2 fruit fly cellular contexts compared by ENCODE assay signal in the genomic region with DNA sequence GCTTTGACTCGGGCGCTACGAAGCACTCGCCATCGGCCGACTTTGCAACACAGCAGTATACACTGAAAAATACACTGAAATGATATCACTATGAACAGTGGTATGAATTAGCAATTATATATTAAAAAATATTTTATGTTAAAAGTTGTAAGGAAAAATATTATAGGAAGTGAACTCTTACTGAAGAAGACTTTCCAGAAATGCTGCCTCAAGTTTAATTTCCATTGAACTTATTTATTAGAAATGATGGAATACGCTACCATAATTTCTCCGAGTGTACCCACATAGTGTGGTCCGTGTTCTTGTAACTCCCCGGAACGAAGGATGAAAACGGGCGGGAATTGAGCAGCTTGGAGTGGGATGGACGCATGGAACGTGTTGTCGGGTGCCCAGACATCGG.
TF ChIP-seq lines count a peak whose summit lies in the region.

No protein-coding gene starts in this region.

TF ChIP-seq in whole organism, embryonic, 481 proteins besides CTCF, POLR2A, EP300 and RAD21 (continued from another document):
- peak; percentile 8 for TF ChIP-seq CG4424 (GFP tag; optimal IDR thresholded peaks at IDR 0.05; lab: Kevin White, UChicago)
- peak; percentile 7 for TF ChIP-seq CG7839 (tag; optimal IDR thresholded peaks at IDR 0.05; lab: Kevin White, UChicago)
- peak; percentile 3 for TF ChIP-seq CG18262 (tag; optimal IDR thresholded peaks at IDR 0.05; lab: Kevin White, UChicago)
- TF ChIP-seq Max (GFP tag; optimal IDR thresholded peaks at IDR 0.05; lab: Kevin White, UChicago) = no peak
- TF ChIP-seq emc (GFP tag; optimal IDR thresholded peaks at IDR 0.05; lab: Kevin White, UChicago) = no peak
- peak; percentile 12 for TF ChIP-seq dmrt11E (tag; optimal IDR thresholded peaks at IDR 0.05; lab: Kevin White, UChicago)
- TF ChIP-seq CG13123 (GFP tag; optimal IDR thresholded peaks at IDR 0.05; lab: Kevin White, UChicago) = no peak
- peak; percentile 5 for TF ChIP-seq Asciz (GFP tag; optimal IDR thresholded peaks at IDR 0.05; lab: Kevin White, UChicago)
- peak; percentile 30; the same call in 1 of the 2 replicates for TF ChIP-seq Xrp1 (GFP tag; IDR thresholded peaks at IDR 0.05; lab: Robert Waterston, UW)

TF ChIP-seq in whole organism, prepupa, 60 proteins besides CTCF, POLR2A, EP300 and RAD21 (continued from another document):
- TF ChIP-seq Hr4 (GFP tag; optimal IDR thresholded peaks at IDR 0.05; lab: Kevin White, UChicago) (peak; percentile 66), Sox15 (GFP tag; optimal IDR thresholded peaks at IDR 0.05; lab: Kevin White, UChicago) (peak; percentile 73), Sox102F (GFP tag; optimal IDR thresholded peaks at IDR 0.05; lab: Kevin White, UChicago) (peak; percentile 55), esn (GFP tag; optimal IDR thresholded peaks at IDR 0.05; lab: Kevin White, UChicago) (peak; percentile 76), Hr38 (GFP tag; optimal IDR thresholded peaks at IDR 0.05; lab: Kevin White, UChicago) (no peak), fkh (GFP tag; optimal IDR thresholded peaks at IDR 0.05; lab: Kevin White, UChicago) (no peak), CG8632 (GFP tag; optimal IDR thresholded peaks at IDR 0.05; lab: Kevin White, UChicago) (peak; percentile 90), fd85E (GFP tag; optimal IDR thresholded peaks at IDR 0.05; lab: Kevin White, UChicago) (peak; percentile 58), CG7368 (GFP tag; optimal IDR thresholded peaks at IDR 0.05; lab: Kevin White, UChicago) (peak; percentile 78), pdm3 (GFP tag; optimal IDR thresholded peaks at IDR 0.05; lab: Kevin White, UChicago) (peak; percentile 76), Sox14 (GFP tag; optimal IDR thresholded peaks at IDR 0.05; lab: Kevin White, UChicago) (peak; percentile 75), CG10669 (GFP tag; optimal IDR thresholded peaks at IDR 0.05; lab: Kevin White, UChicago) (peak; percentile 94), Smox (GFP tag; optimal IDR thresholded peaks at IDR 0.05; lab: Kevin White, UChicago) (peak; percentile 52), CG31627 (GFP tag; optimal IDR thresholded peaks at IDR 0.05; lab: Kevin White, UChicago) (peak; percentile 35), fd59A (GFP tag; optimal IDR thresholded peaks at IDR 0.05; lab: Kevin White, UChicago) (peak; percentile 93), net (GFP tag; optimal IDR thresholded peaks at IDR 0.05; lab: Kevin White, UChicago) (peak; percentile 85), CG16779 (tag; optimal IDR thresholded peaks at IDR 0.05; lab: Kevin White, UChicago) (peak; percentile 79), Ets21C (GFP tag; optimal IDR thresholded peaks at IDR 0.05; lab: Kevin White, UChicago) (peak; percentile 37), CG6808 (GFP tag; optimal IDR thresholded peaks at IDR 0.05; lab: Kevin White, UChicago) (peak; percentile 84), CG8119 (GFP tag; IDR thresholded peaks at IDR 0.05; lab: Robert Waterston, UW) (peak; percentile 87), Eip78C (GFP tag; lab: Kevin White, UChicago) (peak; percentile 98), CG6792 (GFP tag; optimal IDR thresholded peaks at IDR 0.05; lab: Kevin White, UChicago) (peak; percentile 82), Blimp-1 (GFP tag; optimal IDR thresholded peaks at IDR 0.05; lab: Kevin White, UChicago) (no peak), CG11762 (GFP tag; optimal IDR thresholded peaks at IDR 0.05; lab: Kevin White, UChicago; ENCODE audit: insufficient read depth) (peak; percentile 89), Gug (GFP tag; IDR thresholded peaks at IDR 0.05; lab: Robert Waterston, UW) (peak; percentile 61), CG11294 (GFP tag; IDR thresholded peaks at IDR 0.05; lab: Robert Waterston, UW) (peak; percentile 30; the same call in 1 of the 2 replicates), lz (GFP tag; optimal IDR thresholded peaks at IDR 0.05; lab: Kevin White, UChicago) (peak; percentile 66), CG11902 (GFP tag; optimal IDR thresholded peaks at IDR 0.05; lab: Kevin White, UChicago) (peak; percentile 66), CG8319 (GFP tag; optimal IDR thresholded peaks at IDR 0.05; lab: Kevin White, UChicago) (peak; percentile 77), CG6163 (GFP tag; IDR thresholded peaks at IDR 0.05; lab: Robert Waterston, UW) (peak; percentile 92), dsx (GFP tag; optimal IDR thresholded peaks at IDR 0.05; lab: Kevin White, UChicago; ENCODE audit: poor library complexity, severe bottlenecking) (peak; percentile 98), svp (GFP tag; lab: Kevin White, UChicago) (peak; percentile 81), eg (GFP tag; IDR thresholded peaks at IDR 0.05; lab: Robert Waterston, UW) (peak; percentile 62; the same call in 2 of the 3 replicates), Eip75B (GFP tag; optimal IDR thresholded peaks at IDR 0.05; lab: Kevin White, UChicago) (peak; percentile 80), CG4318 (GFP tag; optimal IDR thresholded peaks at IDR 0.05; lab: Kevin White, UChicago) (peak; percentile 68), salr (GFP tag; optimal IDR thresholded peaks at IDR 0.05; lab: Kevin White, UChicago) (peak; percentile 84 to 88), CG34406 (GFP tag; optimal IDR thresholded peaks at IDR 0.05; lab: Kevin White, UChicago) (peak; percentile 90), CG6854 (GFP tag; optimal IDR thresholded peaks at IDR 0.05; lab: Kevin White, UChicago) (peak; percentile 33)
